7 worm cellular contexts compared by ENCODE assay signal in genomic region chrIII:13465918-13466592, ce11.
TF ChIP-seq lines count a peak whose summit lies in the region.

TSS of gene cdk-5 (minus strand) at chrIII:13466342.

TF ChIP-seq in whole organism, L1 larva, 84 proteins besides CTCF, POLR2A, EP300 and RAD21 (continued from another document and continues in another):
- TF ChIP-seq swsn-7 (tag; optimal IDR thresholded peaks at IDR 0.05; lab: Kevin White, UChicago) (peak; percentile 97), sup-37 (GFP tag; optimal IDR thresholded peaks at IDR 0.05; lab: Kevin White, UChicago) (peak; percentile 50), egl-27 (tag; optimal IDR thresholded peaks at IDR 0.05; lab: Kevin White, UChicago) (no peak), fkh-10 (GFP tag; optimal IDR thresholded peaks at IDR 0.05; lab: Kevin White, UChicago) (peak; percentile 58), grh-1 (GFP tag; IDR thresholded peaks at IDR 0.05; lab: Robert Waterston, UW) (peak; percentile 87), pax-3 (tag; optimal IDR thresholded peaks at IDR 0.05; lab: Kevin White, UChicago) (peak; percentile 83), unc-98 (GFP tag; IDR thresholded peaks at IDR 0.05; lab: Robert Waterston, UW) (no peak; the same call in 1 of the 2 replicates), irx-1 (tag; optimal IDR thresholded peaks at IDR 0.05; lab: Kevin White, UChicago) (peak; percentile 93), ceh-63 (GFP tag; optimal IDR thresholded peaks at IDR 0.05; lab: Kevin White, UChicago) (no peak), mef-2 (tag; optimal IDR thresholded peaks at IDR 0.05; lab: Kevin White, UChicago) (peak; percentile 2), mep-1 (tag; optimal IDR thresholded peaks at IDR 0.05; lab: Kevin White, UChicago) (peak; percentile 99), nhr-85 (tag; lab: Kevin White, UChicago) (peak; percentile 94), lin-15B (tag; optimal IDR thresholded peaks at IDR 0.05; lab: Kevin White, UChicago) (peak; percentile 82), ceh-8 (GFP tag; optimal IDR thresholded peaks at IDR 0.05; lab: Kevin White, UChicago) (peak; percentile 92), unc-86 (tag; optimal IDR thresholded peaks at IDR 0.05; lab: Kevin White, UChicago) (peak; percentile 95), hlh-4 (tag; optimal IDR thresholded peaks at IDR 0.05; lab: Kevin White, UChicago) (no peak), C04F5.9 (tag; optimal IDR thresholded peaks at IDR 0.05; lab: Kevin White, UChicago) (peak; percentile 66), nhr-47 (tag; optimal IDR thresholded peaks at IDR 0.05; lab: Kevin White, UChicago) (peak; percentile 98), lsy-2 (tag; optimal IDR thresholded peaks at IDR 0.05; lab: Kevin White, UChicago) (peak; percentile 97 to 98)

TF ChIP-seq in whole organism, L2 larva, 48 proteins besides CTCF, POLR2A, EP300 and RAD21 (continued from another document and continues in another):
- TF ChIP-seq gmeb-1 (tag; optimal IDR thresholded peaks at IDR 0.05; lab: Kevin White, UChicago) (peak; percentile 94), Y55F3AM.14 (GFP tag; optimal IDR thresholded peaks at IDR 0.05; lab: Kevin White, UChicago) (no peak), peb-1 (tag; optimal IDR thresholded peaks at IDR 0.05; lab: Kevin White, UChicago) (no peak), lin-11 (tag; optimal IDR thresholded peaks at IDR 0.05; lab: Kevin White, UChicago) (peak; percentile 73), nhr-21 (tag; optimal IDR thresholded peaks at IDR 0.05; lab: Kevin White, UChicago) (peak; percentile 93), nhr-6 (tag; optimal IDR thresholded peaks at IDR 0.05; lab: Kevin White, UChicago) (peak; percentile 90), R02D3.7 (tag; optimal IDR thresholded peaks at IDR 0.05; lab: Kevin White, UChicago) (peak; percentile 60), nhr-77 (tag; optimal IDR thresholded peaks at IDR 0.05; lab: Kevin White, UChicago) (no peak), dmd-4 (tag; optimal IDR thresholded peaks at IDR 0.05; lab: Kevin White, UChicago) (no peak), nhr-25 (tag; optimal IDR thresholded peaks at IDR 0.05; lab: Kevin White, UChicago) (peak; percentile 94), aly-2 (tag; optimal IDR thresholded peaks at IDR 0.05; lab: Kevin White, UChicago) (peak; percentile 22), lin-39 (tag; optimal IDR thresholded peaks at IDR 0.05; lab: Kevin White, UChicago) (no peak), ztf-4 (tag; optimal IDR thresholded peaks at IDR 0.05; lab: Kevin White, UChicago) (peak; percentile 87), mdl-1 (tag; optimal IDR thresholded peaks at IDR 0.05; lab: Kevin White, UChicago) (peak in 1 of 2 experiments; percentile 32), fos-1 (tag; optimal IDR thresholded peaks at IDR 0.05; lab: Kevin White, UChicago) (peak; percentile 74), lin-13 (GFP tag; optimal IDR thresholded peaks at IDR 0.05; lab: Kevin White, UChicago) (peak; percentile 88), egl-27 (tag; optimal IDR thresholded peaks at IDR 0.05; lab: Kevin White, UChicago) (peak; percentile 86), snpc-4 (tag; optimal IDR thresholded peaks at IDR 0.05; lab: Kevin White, UChicago) (peak; percentile 20), nhr-23 (tag; optimal IDR thresholded peaks at IDR 0.05; lab: Kevin White, UChicago) (no peak)

TF ChIP-seq in whole organism, L3 larva, 47 proteins besides CTCF, POLR2A, EP300 and RAD21 (continued from another document and continues in another):
- TF ChIP-seq nhr-25 (tag; optimal IDR thresholded peaks at IDR 0.05; lab: Kevin White, UChicago) (peak; percentile 91), mml-1 (tag; optimal IDR thresholded peaks at IDR 0.05; lab: Kevin White, UChicago) (no peak), jun-1 (tag; optimal IDR thresholded peaks at IDR 0.05; lab: Kevin White, UChicago) (peak; percentile 84), nhr-11 (tag; optimal IDR thresholded peaks at IDR 0.05; lab: Kevin White, UChicago) (no peak), ceh-9 (tag; optimal IDR thresholded peaks at IDR 0.05; lab: Kevin White, UChicago) (no peak), nhr-237 (tag; optimal IDR thresholded peaks at IDR 0.05; lab: Kevin White, UChicago) (no peak), elt-1 (tag; optimal IDR thresholded peaks at IDR 0.05; lab: Kevin White, UChicago) (peak; percentile 60), ama-1 (optimal IDR thresholded peaks at IDR 0.05; lab: Kevin White, UChicago) (peak; percentile 74), snpc-4 (tag; optimal IDR thresholded peaks at IDR 0.05; lab: Kevin White, UChicago) (peak; percentile 82), aly-2 (tag; optimal IDR thresholded peaks at IDR 0.05; lab: Kevin White, UChicago) (no peak), fos-1 (tag; optimal IDR thresholded peaks at IDR 0.05; lab: Kevin White, UChicago) (no peak), mdl-1 (tag; optimal IDR thresholded peaks at IDR 0.05; lab: Kevin White, UChicago) (no peak), pha-4 (tag; optimal IDR thresholded peaks at IDR 0.05; lab: Kevin White, UChicago) (peak; percentile 97), daf-12 (tag; optimal IDR thresholded peaks at IDR 0.05; lab: Kevin White, UChicago) (no peak), unc-39 (tag; optimal IDR thresholded peaks at IDR 0.05; lab: Kevin White, UChicago) (no peak), lin-15B (tag; optimal IDR thresholded peaks at IDR 0.05; lab: Kevin White, UChicago) (peak; percentile 86), nhr-28 (tag; optimal IDR thresholded peaks at IDR 0.05; lab: Kevin White, UChicago) (no peak), skn-1 (tag; optimal IDR thresholded peaks at IDR 0.05; lab: Kevin White, UChicago) (peak; percentile 89), nhr-77 (tag; optimal IDR thresholded peaks at IDR 0.05; lab: Kevin White, UChicago) (peak; percentile 28), lsy-12 (tag; optimal IDR thresholded peaks at IDR 0.05; lab: Kevin White, UChicago) (peak; percentile 76), fkh-2 (tag; optimal IDR thresholded peaks at IDR 0.05; lab: Kevin White, UChicago) (no peak)

TF ChIP-seq in whole organism, L4 larva, 104 proteins besides CTCF, POLR2A, EP300 and RAD21 (continued from another document and continues in another):
- TF ChIP-seq lin-38 (GFP tag; IDR thresholded peaks at IDR 0.05; lab: Robert Waterston, UW) = peak; percentile 74
- TF ChIP-seq php-3 (GFP tag; IDR thresholded peaks at IDR 0.05; lab: Robert Waterston, UW) = no peak
- 0 out of 2 replicates have a peak, but pooled peaks have one; percentile 6 for TF ChIP-seq lin-1 (GFP tag; IDR thresholded peaks at IDR 0.05; lab: Robert Waterston, UW)
- no peak; the same call in 1 of the 2 replicates for TF ChIP-seq D1046.2 (GFP tag; IDR thresholded peaks at IDR 0.05; lab: Robert Waterston, UW)
- TF ChIP-seq fkh-10 (GFP tag; optimal IDR thresholded peaks at IDR 0.05; lab: Kevin White, UChicago) = peak; percentile 33
- TF ChIP-seq dmd-9 (GFP tag; IDR thresholded peaks at IDR 0.05; lab: Robert Waterston, UW) = no peak
- TF ChIP-seq F44E2.7 (GFP tag; IDR thresholded peaks at IDR 0.05; lab: Robert Waterston, UW) = no peak
- peak; percentile 53 for TF ChIP-seq F37D6.2 (tag; optimal IDR thresholded peaks at IDR 0.05; lab: Kevin White, UChicago)
- peak; percentile 83 for TF ChIP-seq hmg-1.1 (GFP tag; IDR thresholded peaks at IDR 0.05; lab: Robert Waterston, UW)
- peak; percentile 85 for TF ChIP-seq T26A8.4 (GFP tag; IDR thresholded peaks at IDR 0.05; lab: Robert Waterston, UW)
- peak; percentile 83 for TF ChIP-seq rbr-2 (tag; optimal IDR thresholded peaks at IDR 0.05; lab: Kevin White, UChicago)
- peak; percentile 93 for TF ChIP-seq dve-1 (tag; optimal IDR thresholded peaks at IDR 0.05; lab: Kevin White, UChicago; ENCODE audit: insufficient read depth)
- TF ChIP-seq daf-16 (GFP tag; optimal IDR thresholded peaks at IDR 0.05; lab: Kevin White, UChicago) = peak in 1 of 2 experiments; percentile 51
- TF ChIP-seq daf-16 (tag; optimal IDR thresholded peaks at IDR 0.05; lab: Kevin White, UChicago) = peak; percentile 13
- TF ChIP-seq hlh-30 (tag; optimal IDR thresholded peaks at IDR 0.05; lab: Kevin White, UChicago; ENCODE audit: insufficient read depth) = peak; percentile 86
- TF ChIP-seq nhr-48 (tag; optimal IDR thresholded peaks at IDR 0.05; lab: Kevin White, UChicago) = peak; percentile 59
- TF ChIP-seq nhr-11 (tag; optimal IDR thresholded peaks at IDR 0.05; lab: Kevin White, UChicago) = peak; percentile 79
- peak; percentile 39 for TF ChIP-seq jun-1 (tag; optimal IDR thresholded peaks at IDR 0.05; lab: Kevin White, UChicago)
- peak; percentile 80 for TF ChIP-seq nhr-102 (tag; optimal IDR thresholded peaks at IDR 0.05; lab: Kevin White, UChicago)

TF ChIP-seq in whole organism, late embryonic, 69 proteins besides CTCF, POLR2A, EP300 and RAD21 (continued from another document):
- no peak for TF ChIP-seq unc-86 (tag; optimal IDR thresholded peaks at IDR 0.05; lab: Kevin White, UChicago)
- peak; percentile 29 for TF ChIP-seq ceh-31 (tag; optimal IDR thresholded peaks at IDR 0.05; lab: Kevin White, UChicago)
- peak; percentile 88 for TF ChIP-seq nfya-1 (tag; optimal IDR thresholded peaks at IDR 0.05; lab: Kevin White, UChicago)
TF ChIP-seq in whole organism, late embryonic: peak in this region for 8.

TF ChIP-seq in whole organism, mixed stage, embryonic, 35 proteins besides CTCF, POLR2A, EP300 and RAD21 (continued from another document):
- TF ChIP-seq ces-1 (GFP tag; optimal IDR thresholded peaks at IDR 0.05; lab: Kevin White, UChicago) = peak; percentile 97

TF ChIP-seq in whole organism, young adult, 124 proteins besides CTCF, POLR2A, EP300 and RAD21 (continued from another document and continues in another):
- no peak for TF ChIP-seq ztf-25 (GFP tag; IDR thresholded peaks at IDR 0.05; lab: Robert Waterston, UW)
- no peak for TF ChIP-seq nfya-2 (GFP tag; IDR thresholded peaks at IDR 0.05; lab: Robert Waterston, UW)
- no peak for TF ChIP-seq ztf-26 (tag; optimal IDR thresholded peaks at IDR 0.05; lab: Kevin White, UChicago)
- peak; percentile 68 for TF ChIP-seq mcd-1 (GFP tag; IDR thresholded peaks at IDR 0.05; lab: Robert Waterston, UW)
- no peak for TF ChIP-seq tbx-9 (tag; optimal IDR thresholded peaks at IDR 0.05; lab: Kevin White, UChicago; ENCODE audit: borderline replicate concordance)
- TF ChIP-seq mes-4 (tag; optimal IDR thresholded peaks at IDR 0.05; lab: Kevin White, UChicago) = no peak
- TF ChIP-seq F57A8.1 (GFP tag; optimal IDR thresholded peaks at IDR 0.05; lab: Kevin White, UChicago) = no peak
- TF ChIP-seq ceh-40 (GFP tag; IDR thresholded peaks at IDR 0.05; lab: Robert Waterston, UW) = no peak
- no peak for TF ChIP-seq ztf-6 (GFP tag; IDR thresholded peaks at IDR 0.05; lab: Robert Waterston, UW)
- peak; percentile 19 for TF ChIP-seq K12H6.12 (tag; optimal IDR thresholded peaks at IDR 0.05; lab: Kevin White, UChicago)
- TF ChIP-seq cebp-2 (GFP tag; IDR thresholded peaks at IDR 0.05; lab: Robert Waterston, UW) = no peak
- TF ChIP-seq rcor-1 (GFP tag; IDR thresholded peaks at IDR 0.05; lab: Robert Waterston, UW) = peak; percentile 67
- peak; percentile 69 for TF ChIP-seq pha-4 (tag; optimal IDR thresholded peaks at IDR 0.05; lab: Kevin White, UChicago)
- no peak for TF ChIP-seq chd-7 (tag; optimal IDR thresholded peaks at IDR 0.05; lab: Kevin White, UChicago)
- peak in 1 of 3 experiments; percentile 82 for TF ChIP-seq lin-35 (GFP tag; optimal IDR thresholded peaks at IDR 0.05; lab: Kevin White, UChicago)
- no peak for TF ChIP-seq mxl-1 (tag; optimal IDR thresholded peaks at IDR 0.05; lab: Kevin White, UChicago)
- no peak for TF ChIP-seq F23B12.7 (tag; optimal IDR thresholded peaks at IDR 0.05; lab: Kevin White, UChicago; ENCODE audit: insufficient read depth)
- TF ChIP-seq egl-44 (GFP tag; IDR thresholded peaks at IDR 0.05; lab: Robert Waterston, UW) = no peak
- TF ChIP-seq dpff-1 (tag; optimal IDR thresholded peaks at IDR 0.05; lab: Kevin White, UChicago) = no peak
- TF ChIP-seq ztf-3 (GFP tag; optimal IDR thresholded peaks at IDR 0.05; lab: Kevin White, UChicago) = no peak
- TF ChIP-seq tlf-1 (GFP tag; optimal IDR thresholded peaks at IDR 0.05; lab: Kevin White, UChicago) = peak; percentile 68
- no peak for TF ChIP-seq ama-1 (optimal IDR thresholded peaks at IDR 0.05; lab: Kevin White, UChicago)
- TF ChIP-seq ama-1 (GFP tag; optimal IDR thresholded peaks at IDR 0.05; lab: Kevin White, UChicago) = no peak
- no peak for TF ChIP-seq C17E4.6 (GFP tag; IDR thresholded peaks at IDR 0.05; lab: Robert Waterston, UW)
- TF ChIP-seq him-1 (tag; optimal IDR thresholded peaks at IDR 0.05; lab: Kevin White, UChicago) = no peak
- TF ChIP-seq Y53G8AR.9 (GFP tag; conservative IDR thresholded peaks at IDR 0.05; lab: Robert Waterston, UW) = peak; percentile 87; the same call in 1 of the 2 replicates
- TF ChIP-seq F39B2.1 (GFP tag; IDR thresholded peaks at IDR 0.05; lab: Robert Waterston, UW) = no peak
- no peak for TF ChIP-seq hlh-12 (tag; optimal IDR thresholded peaks at IDR 0.05; lab: Kevin White, UChicago)
- TF ChIP-seq sdz-38 (tag; optimal IDR thresholded peaks at IDR 0.05; lab: Kevin White, UChicago) = no peak
- TF ChIP-seq F33H1.4 (GFP tag; IDR thresholded peaks at IDR 0.05; lab: Robert Waterston, UW) = peak; percentile 75
- no peak for TF ChIP-seq ccch-3 (GFP tag; optimal IDR thresholded peaks at IDR 0.05; lab: Kevin White, UChicago)
- TF ChIP-seq egl-18 (GFP tag; IDR thresholded peaks at IDR 0.05; lab: Robert Waterston, UW) = no peak
- peak; percentile 30 for TF ChIP-seq gei-17 (GFP tag; optimal IDR thresholded peaks at IDR 0.05; lab: Kevin White, UChicago)
- TF ChIP-seq lsl-1 (GFP tag; optimal IDR thresholded peaks at IDR 0.05; lab: Kevin White, UChicago) = peak; percentile 51
- TF ChIP-seq lsy-27 (tag; optimal IDR thresholded peaks at IDR 0.05; lab: Kevin White, UChicago; ENCODE audit: borderline replicate concordance, insufficient read depth) = no peak
- no peak for TF ChIP-seq ceh-91 (GFP tag; IDR thresholded peaks at IDR 0.05; lab: Robert Waterston, UW)
- no peak for TF ChIP-seq zfh-2 (GFP tag; conservative IDR thresholded peaks at IDR 0.05; lab: Robert Waterston, UW)
- no peak for TF ChIP-seq F57C9.4 (tag; optimal IDR thresholded peaks at IDR 0.05; lab: Kevin White, UChicago)
- TF ChIP-seq nhr-179 (tag; optimal IDR thresholded peaks at IDR 0.05; lab: Kevin White, UChicago) = no peak
- TF ChIP-seq let-526 (GFP tag; IDR thresholded peaks at IDR 0.05; lab: Robert Waterston, UW) = no peak
- TF ChIP-seq ets-4 (GFP tag; optimal IDR thresholded peaks at IDR 0.05; lab: Kevin White, UChicago) = no peak
- no peak for TF ChIP-seq sptf-2 (GFP tag; optimal IDR thresholded peaks at IDR 0.05; lab: Kevin White, UChicago)
- no peak for TF ChIP-seq B0261.1 (tag; optimal IDR thresholded peaks at IDR 0.05; lab: Kevin White, UChicago)
- no peak for TF ChIP-seq zim-3 (tag; optimal IDR thresholded peaks at IDR 0.05; lab: Kevin White, UChicago)
- TF ChIP-seq ekl-4 (GFP tag; IDR thresholded peaks at IDR 0.05; lab: Robert Waterston, UW) = peak; percentile 86
- peak; percentile 96 for TF ChIP-seq ztf-18 (tag; optimal IDR thresholded peaks at IDR 0.05; lab: Kevin White, UChicago)
- TF ChIP-seq ceh-58 (GFP tag; IDR thresholded peaks at IDR 0.05; lab: Robert Waterston, UW) = no peak
- no peak for TF ChIP-seq athp-1 (tag; optimal IDR thresholded peaks at IDR 0.05; lab: Kevin White, UChicago)
- TF ChIP-seq repo-1 (tag; optimal IDR thresholded peaks at IDR 0.05; lab: Kevin White, UChicago) = peak; percentile 69
- peak in 1 of 2 experiments; percentile 46 for TF ChIP-seq let-607 (tag; optimal IDR thresholded peaks at IDR 0.05; lab: Kevin White, UChicago)
- TF ChIP-seq nfya-1 (tag; optimal IDR thresholded peaks at IDR 0.05; lab: Kevin White, UChicago; ENCODE audit: borderline replicate concordance, insufficient read depth) = no peak
- no peak for TF ChIP-seq F37B4.10 (GFP tag; IDR thresholded peaks at IDR 0.05; lab: Robert Waterston, UW)
- TF ChIP-seq F10E7.11 (tag; optimal IDR thresholded peaks at IDR 0.05; lab: Kevin White, UChicago) = no peak
- 0 out of 2 replicates have a peak, but pooled peaks have one; percentile 31 for TF ChIP-seq dox-1 (GFP tag; IDR thresholded peaks at IDR 0.05; lab: Robert Waterston, UW)
- no peak for TF ChIP-seq Y67H2A.10 (GFP tag; conservative IDR thresholded peaks at IDR 0.05; lab: Robert Waterston, UW)
- no peak for TF ChIP-seq B0019.2 (GFP tag; conservative IDR thresholded peaks at IDR 0.05; lab: Robert Waterston, UW)
- TF ChIP-seq snpc-4 (GFP tag; optimal IDR thresholded peaks at IDR 0.05; lab: Kevin White, UChicago) = no peak
- TF ChIP-seq snpc-4 (tag; optimal IDR thresholded peaks at IDR 0.05; lab: Kevin White, UChicago) = peak in 2 of 4 experiments; percentile 54 to 62
- TF ChIP-seq K11D2.4 (GFP tag; IDR thresholded peaks at IDR 0.05; lab: Robert Waterston, UW) = peak; percentile 69
